Fruit fly (Drosophila melanogaster) whole organism, embryonic: ENCODE measurements around the gene CG15024.

Experiments used
- Asciz ChIP-seq: fragments of 200-800 bp; sonication (Bioruptor generic); optimal IDR thresholded peaks from 2 replicates; lab custom pipeline; 2017; ENCODE audit warnings: missing biosample characterization, mild to moderate bottlenecking, missing genetic modification characterization, missing genetic modification reagents
- CG10274 ChIP-seq: fragments of 200-800 bp; sonication (Bioruptor generic); optimal IDR thresholded peaks from 3 replicates; lab custom pipeline; 2017; ENCODE audit warnings: missing biosample characterization, mild to moderate bottlenecking, missing genetic modification characterization
- CG10979 ChIP-seq: fragments of 200-800 bp; sonication (Bioruptor generic); optimal IDR thresholded peaks from 2 replicates; lab custom pipeline; 2018; ENCODE audit warnings: missing biosample characterization, mild to moderate bottlenecking, missing genetic modification characterization, moderate library complexity
- CG11085 ChIP-seq: fragments of 200-800 bp; sonication (Bioruptor generic); IDR thresholded peaks from 2 replicates; pipeline ENCODE4 v1.3.6; 2022; ENCODE audit warnings: missing biosample characterization, missing genetic modification characterization
- CG13287 ChIP-seq: fragments of 200-800 bp; sonication (Bioruptor generic); IDR thresholded peaks from 2 replicates; pipeline ENCODE4 v1.3.6; 2022; ENCODE audit warnings: missing biosample characterization, missing genetic modification characterization; ENCODE audit not compliant: partially characterized antibody
- CG13775 ChIP-seq: fragments of 200-800 bp; sonication (Bioruptor generic); optimal IDR thresholded peaks from 3 replicates; lab custom pipeline; 2017; ENCODE audit warnings: missing biosample characterization, mild to moderate bottlenecking, missing genetic modification characterization
- CG14965 ChIP-seq: fragments of 200-800 bp; sonication (Bioruptor generic); optimal IDR thresholded peaks from 2 replicates; lab custom pipeline; 2016; ENCODE audit warnings: missing biosample characterization, missing genetic modification characterization, borderline replicate concordance
- CG1602 ChIP-seq: fragments of 200-800 bp; sonication (Bioruptor generic); optimal IDR thresholded peaks from 3 replicates; lab custom pipeline; 2016; ENCODE audit warnings: missing biosample characterization, missing genetic modification characterization
- CG16863 ChIP-seq: fragments of 200-800 bp; sonication (Bioruptor generic); optimal IDR thresholded peaks from 3 replicates; lab custom pipeline; 2016; ENCODE audit warnings: missing biosample characterization, missing genetic modification characterization
- CG17802 ChIP-seq: fragments of 200-800 bp; sonication (Bioruptor generic); optimal IDR thresholded peaks from 2 replicates; lab custom pipeline; 2018; ENCODE audit warnings: missing biosample characterization, mild to moderate bottlenecking, missing genetic modification characterization, moderate library complexity
- CG31441 ChIP-seq: fragments of 200-800 bp; sonication (Bioruptor generic); IDR thresholded peaks from 2 replicates; pipeline ENCODE4 v1.3.6; 2022; ENCODE audit warnings: missing biosample characterization, missing genetic modification characterization
- CG3726 ChIP-seq: fragments of 200-800 bp; sonication (Bioruptor generic); IDR thresholded peaks from 3 replicates; pipeline ENCODE4, ENCODE4 v1.3.6; 2022; ENCODE audit warnings: missing biosample characterization, missing genetic modification characterization
- CG6813 ChIP-seq: fragments of 200-800 bp; sonication (Bioruptor generic); optimal IDR thresholded peaks from 2 replicates; lab custom pipeline; 2017; ENCODE audit warnings: missing biosample characterization, missing genetic modification characterization, mild to moderate bottlenecking, moderate library complexity, missing genetic modification reagents
- CG6854 ChIP-seq: fragments of 200-800 bp; sonication (Bioruptor generic); optimal IDR thresholded peaks from 3 replicates; lab custom pipeline; 2017; ENCODE audit warnings: missing biosample characterization, mild to moderate bottlenecking, missing genetic modification characterization
- CG8924 ChIP-seq: fragments of 200-800 bp; optimal IDR thresholded peaks from 3 replicates; lab custom pipeline; 2019; ENCODE audit warnings: missing biosample characterization, mild to moderate bottlenecking, missing genetic modification characterization, moderate library complexity
- CrebB ChIP-seq: fragments of 200-800 bp; sonication (Bioruptor generic); optimal IDR thresholded peaks from 3 replicates; lab custom pipeline; 2018; ENCODE audit warnings: missing biosample characterization, mild to moderate bottlenecking, missing genetic modification characterization
- D ChIP-seq, 2 experiments: fragments of 200-800 bp in 1 of 2; fragments of >200 bp in 1 of 2; sonication (Bioruptor generic) in 1 of 2; optimal IDR thresholded peaks; 2 replicates in 1 of 2; 3 replicates in 1 of 2; lab custom pipeline; 2017; ENCODE audit warnings: mild to moderate bottlenecking in 1 of 2, missing biosample characterization in 1 of 2, missing genetic modification characterization in 1 of 2, missing genetic modification reagents in 1 of 2
- H15 ChIP-seq: fragments of 200-800 bp; sonication (Bioruptor generic); IDR thresholded peaks from 3 replicates; pipeline ENCODE4 v1.3.6; 2022; ENCODE audit warnings: missing biosample characterization, missing genetic modification characterization
- H2.0 ChIP-seq: fragments of 200-800 bp; sonication (Bioruptor generic); IDR thresholded peaks from 2 replicates; pipeline ENCODE4 v1.3.6; 2022; ENCODE audit warnings: missing biosample characterization, missing genetic modification characterization
- Hand ChIP-seq: fragments of 200-800 bp; sonication (Bioruptor generic); optimal IDR thresholded peaks from 2 replicates; lab custom pipeline; 2017; ENCODE audit warnings: mild to moderate bottlenecking, missing biosample characterization, missing genetic modification reagents, missing genetic modification characterization
- Hmx ChIP-seq: fragments of 200-800 bp; sonication (Bioruptor generic); optimal IDR thresholded peaks from 2 replicates; lab custom pipeline; 2016; ENCODE audit warnings: missing biosample characterization, missing genetic modification characterization
- Hr78 ChIP-seq, 2 experiments: fragments of 200-800 bp in 1 of 2; fragments of >200 bp in 1 of 2; sonication (Bioruptor generic) in 1 of 2; optimal IDR thresholded peaks; 2 replicates each; lab custom pipeline; 2017 to 2019; ENCODE audit warnings: missing biosample characterization in 2 of 2, missing genetic modification characterization in 2 of 2, mild to moderate bottlenecking in 1 of 2, moderate library complexity in 1 of 2
- Lim3 ChIP-seq: fragments of 200-800 bp; sonication (Bioruptor generic); IDR thresholded peaks from 2 replicates; pipeline ENCODE4 v1.3.6; 2022; ENCODE audit warnings: missing biosample characterization, missing genetic modification characterization
- MESR4 ChIP-seq: fragments of 200-800 bp; sonication (Bioruptor generic); optimal IDR thresholded peaks from 2 replicates; lab custom pipeline; 2018; ENCODE audit warnings: missing biosample characterization, mild to moderate bottlenecking, missing genetic modification characterization, moderate library complexity
- Nf-YC ChIP-seq: fragments of 200-800 bp; optimal IDR thresholded peaks from 3 replicates; lab custom pipeline; 2019; ENCODE audit warnings: missing biosample characterization, mild to moderate bottlenecking, missing genetic modification characterization, moderate library complexity
- NfI ChIP-seq: fragments of 200-800 bp; sonication (Bioruptor generic); optimal IDR thresholded peaks from 3 replicates; lab custom pipeline; 2018; ENCODE audit warnings: missing biosample characterization, mild to moderate bottlenecking, missing genetic modification characterization, moderate library complexity
- Pdp1 ChIP-seq, 2 experiments: fragments of 200-800 bp; sonication (Bioruptor generic); optimal IDR thresholded peaks; 3 replicates each; lab custom pipeline; 2016; ENCODE audit warnings: missing biosample characterization in 2 of 2, missing genetic modification characterization in 2 of 2, mild to moderate bottlenecking in 1 of 2, moderate library complexity in 1 of 2
- Ssrp ChIP-seq: fragments of 200-800 bp; sonication (Bioruptor generic); optimal IDR thresholded peaks from 2 replicates; lab custom pipeline; 2018; ENCODE audit warnings: missing biosample characterization, mild to moderate bottlenecking, missing genetic modification characterization, moderate library complexity
- Tbp ChIP-seq: fragments of >200 bp; optimal IDR thresholded peaks from 2 replicates; lab custom pipeline; 2018; ENCODE audit warnings: missing biosample characterization, missing genetic modification characterization
- Vsx1 ChIP-seq: fragments of 200-800 bp; sonication (Bioruptor generic); optimal IDR thresholded peaks from 2 replicates; lab custom pipeline; 2017; ENCODE audit warnings: missing biosample characterization, mild to moderate bottlenecking, missing genetic modification characterization, missing genetic modification reagents
- bowl ChIP-seq: fragments of 200-800 bp; sonication (Bioruptor generic); IDR thresholded peaks from 2 replicates; pipeline ENCODE4 v1.3.6; 2022; ENCODE audit warnings: missing biosample characterization, missing genetic modification characterization
- cas ChIP-seq: fragments of 200-800 bp; sonication (Bioruptor generic); IDR thresholded peaks from 2 replicates; pipeline ENCODE4 v1.3.6; 2022; ENCODE audit warnings: missing biosample characterization, missing genetic modification characterization
- emc ChIP-seq: fragments of 200-800 bp; sonication (Bioruptor generic); optimal IDR thresholded peaks from 2 replicates; lab custom pipeline; 2016; ENCODE audit warnings: missing biosample characterization, missing genetic modification characterization
- ems ChIP-seq: fragments of 200-800 bp; sonication (Bioruptor generic); optimal IDR thresholded peaks from 3 replicates; lab custom pipeline; 2016; ENCODE audit warnings: missing biosample characterization, missing genetic modification characterization
- en ChIP-seq: fragments of 200-800 bp; sonication (Bioruptor generic); optimal IDR thresholded peaks from 2 replicates; lab custom pipeline; 2016; ENCODE audit warnings: missing biosample characterization, missing genetic modification characterization
- esg ChIP-seq: fragments of 200-800 bp; sonication (Bioruptor generic); conservative IDR thresholded peaks from 2 replicates; pipeline ENCODE4 v1.3.6; 2022; ENCODE audit warnings: missing biosample characterization, missing genetic modification characterization
- fd102C ChIP-seq: fragments of 200-800 bp; sonication (Bioruptor generic); optimal IDR thresholded peaks from 2 replicates; lab custom pipeline; 2018; ENCODE audit warnings: missing biosample characterization, mild to moderate bottlenecking, missing genetic modification characterization, moderate library complexity
- ham ChIP-seq: fragments of 200-800 bp; sonication (Bioruptor generic); IDR thresholded peaks from 2 replicates; pipeline ENCODE4 v1.3.6; 2022; ENCODE audit warnings: missing biosample characterization, missing genetic modification characterization
- hb ChIP-seq: fragments of 200-800 bp; sonication (Bioruptor generic); IDR thresholded peaks from 3 replicates; pipeline ENCODE4 v1.3.6; 2022; ENCODE audit warnings: missing biosample characterization, missing genetic modification characterization; ENCODE audit not compliant: partially characterized antibody
- hbn ChIP-seq: fragments of 200-800 bp; sonication (Bioruptor generic); IDR thresholded peaks from 2 replicates; pipeline ENCODE4 v1.3.6; 2022; ENCODE audit warnings: missing biosample characterization, missing genetic modification characterization; ENCODE audit not compliant: partially characterized antibody
- her ChIP-seq: fragments of 200-800 bp; sonication (Bioruptor generic); optimal IDR thresholded peaks from 2 replicates; lab custom pipeline; 2016; ENCODE audit warnings: missing biosample characterization, missing genetic modification characterization
- kay ChIP-seq: fragments of 200-800 bp; sonication (Bioruptor generic); optimal IDR thresholded peaks from 2 replicates; lab custom pipeline; 2016; ENCODE audit warnings: missing biosample characterization, missing genetic modification characterization
- ken ChIP-seq: fragments of 200-800 bp; sonication (Bioruptor generic); IDR thresholded peaks from 3 replicates; pipeline ENCODE4 v1.3.6; 2022; ENCODE audit warnings: missing biosample characterization, missing genetic modification characterization
- lola ChIP-seq, 3 experiments: fragments of >200 bp in 2 of 3; fragments of 200-800 bp in 1 of 3; sonication (Bioruptor generic) in 1 of 3; optimal IDR thresholded peaks; 2 replicates each; lab custom pipeline; 2017 to 2019; ENCODE audit warnings: missing biosample characterization in 3 of 3, missing genetic modification characterization in 3 of 3, mild to moderate bottlenecking in 1 of 3, moderate library complexity in 1 of 3
- onecut ChIP-seq: fragments of 200-800 bp; sonication (Bioruptor generic); IDR thresholded peaks from 2 replicates; pipeline ENCODE4 v1.3.6; 2022; ENCODE audit warnings: missing biosample characterization, missing genetic modification characterization
- org-1 ChIP-seq: fragments of 200-800 bp; sonication (Bioruptor generic); optimal IDR thresholded peaks from 2 replicates; lab custom pipeline; 2017; ENCODE audit warnings: missing biosample characterization, missing genetic modification characterization
- run ChIP-seq: fragments of 200-800 bp; sonication (Bioruptor generic); optimal IDR thresholded peaks from 3 replicates; lab custom pipeline; 2018; ENCODE audit warnings: missing biosample characterization, mild to moderate bottlenecking, missing genetic modification characterization
- slou ChIP-seq: fragments of 200-800 bp; sonication (Bioruptor generic); optimal IDR thresholded peaks from 3 replicates; lab custom pipeline; 2016; ENCODE audit warnings: missing biosample characterization, missing genetic modification characterization
- stc ChIP-seq: fragments of 200-800 bp; sonication (Bioruptor generic); IDR thresholded peaks from 2 replicates; pipeline ENCODE4 v1.3.6; 2022; ENCODE audit warnings: missing biosample characterization, missing genetic modification characterization

The CG15024 gene

DNA sequence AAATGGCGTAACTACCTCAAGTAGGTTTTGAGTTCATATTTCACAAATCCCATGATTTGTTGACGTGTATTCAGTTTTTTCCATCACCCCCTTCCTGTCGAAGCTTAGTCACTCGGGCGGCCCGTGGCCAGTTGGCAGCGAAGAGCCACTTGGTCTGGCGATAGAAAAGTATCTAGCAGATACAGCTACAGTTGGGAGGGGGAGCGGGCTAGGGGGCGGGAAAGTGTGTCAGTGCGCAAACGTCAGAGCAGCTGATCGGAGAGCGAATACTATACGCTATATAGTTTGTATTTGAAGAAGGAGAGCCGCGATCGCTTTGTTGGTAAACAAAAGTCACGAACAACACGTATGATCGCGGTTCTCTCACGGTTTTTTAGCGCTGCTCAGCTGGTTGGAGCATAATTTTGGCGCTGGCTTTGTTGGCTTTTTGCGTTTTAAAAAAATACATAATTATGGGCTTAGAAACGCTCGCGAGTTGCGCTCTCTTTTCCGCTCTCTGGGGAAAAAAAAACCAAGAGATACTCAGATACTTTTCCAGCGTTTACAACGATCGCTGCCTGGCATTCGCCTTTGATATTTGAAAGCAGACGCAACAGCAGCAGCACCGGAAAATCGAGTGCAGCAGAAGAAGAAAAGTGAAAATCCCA, 49.7 kb downstream of the CG15024 start (continued):
- TF ChIP-seq her (GFP tag; lab: Kevin White, UChicago) (no peak), Hand (GFP tag; lab: Kevin White, UChicago) (no peak), ken (no peak), stc (no peak), CrebB (tag; lab: Kevin White, UChicago) (peak; percentile 46), H15 (no peak; the same call in 2 of the 3 replicates), bowl (no peak), onecut (GFP tag; lab: Robert Waterston, UW) (no peak), ham (GFP tag; lab: Robert Waterston, UW) (no peak), Ssrp (tag; lab: Kevin White, UChicago) (no peak), Hr78 (GFP tag; optimal IDR thresholded peaks at IDR 0.05; lab: Kevin White, UChicago) (no peak), esg (GFP tag; lab: Robert Waterston, UW) (no peak), cas (GFP tag; lab: Robert Waterston, UW) (no peak), CG10979 (tag; lab: Kevin White, UChicago) (no peak), H2.0 (0 out of 2 replicates have a peak, but pooled peaks have one; percentile 5), D (optimal IDR thresholded peaks at IDR 0.05; lab: Kevin White, UChicago) (no peak), D (GFP tag; optimal IDR thresholded peaks at IDR 0.05; lab: Kevin White, UChicago) (no peak), Nf-YC (peak; percentile 30), CG11085 (GFP tag; lab: Robert Waterston, UW) (no peak), CG1602 (GFP tag; lab: Kevin White, UChicago) (no peak), CG16863 (GFP tag; lab: Kevin White, UChicago) (no peak), MESR4 (no peak), CG6854 (no peak), CG17802 (tag; lab: Kevin White, UChicago) (no peak), lola (GFP tag; optimal IDR thresholded peaks at IDR 0.05; lab: Kevin White, UChicago) (no peak), kay (GFP tag; lab: Kevin White, UChicago) (peak; percentile 92), Tbp (GFP tag; lab: Kevin White, UChicago) (no peak), CG10274 (GFP tag; lab: Kevin White, UChicago) (no peak), Hmx (GFP tag; lab: Kevin White, UChicago) (no peak), CG3726 (GFP tag; lab: Robert Waterston, UW) (no peak), Pdp1 (GFP tag; optimal IDR thresholded peaks at IDR 0.05; lab: Kevin White, UChicago) (no peak), CG31441 (GFP tag; lab: Robert Waterston, UW) (no peak), fd102C (GFP tag; lab: Kevin White, UChicago) (no peak), CG14965 (GFP tag; lab: Kevin White, UChicago) (no peak), org-1 (GFP tag; lab: Kevin White, UChicago) (no peak), CG8924 (tag; lab: Kevin White, UChicago) (no peak), CG13775 (GFP tag; lab: Kevin White, UChicago) (no peak), en (GFP tag; lab: Kevin White, UChicago) (no peak), emc (GFP tag; lab: Kevin White, UChicago) (no peak), Asciz (GFP tag; lab: Kevin White, UChicago) (no peak), hb (GFP tag; lab: Robert Waterston, UW) (no peak), hbn (GFP tag; lab: Robert Waterston, UW) (no peak), Vsx1 (GFP tag; lab: Kevin White, UChicago) (no peak), slou (GFP tag; lab: Kevin White, UChicago) (no peak), NfI (no peak), CG6813 (GFP tag; lab: Kevin White, UChicago) (no peak), run (tag; lab: Kevin White, UChicago) (no peak), Lim3 (GFP tag; lab: Robert Waterston, UW) (no peak), ems (GFP tag; lab: Kevin White, UChicago) (no peak), CG13287 (peak; percentile 53)
